Fruit fly (Drosophila melanogaster): Measurements from ENCODE around the gene TyrR.

TyrR gene

dm6 chr3R:17809014-17809413, 46.0 kb upstream of the TyrR start, which contains the start of gene Odj (continued):
- TF ChIP-seq prd (optimal IDR thresholded peaks at IDR 0.05) (no peak), prd (GFP tag; IDR thresholded peaks at IDR 0.05) (no peak), Sox102F (GFP tag; optimal IDR thresholded peaks at IDR 0.05) (no peak), pros (GFP tag; optimal IDR thresholded peaks at IDR 0.05) (no peak), CG3726 (GFP tag; IDR thresholded peaks at IDR 0.05) (no peak), lab (GFP tag; optimal IDR thresholded peaks at IDR 0.05) (no peak), slp2 (GFP tag; optimal IDR thresholded peaks at IDR 0.05) (no peak), CG4328 (GFP tag; optimal IDR thresholded peaks at IDR 0.05) (no peak), CG34376 (GFP tag; optimal IDR thresholded peaks at IDR 0.05) (peak; percentile 24), CG13624 (GFP tag; optimal IDR thresholded peaks at IDR 0.05) (no peak), CG31224 (GFP tag; IDR thresholded peaks at IDR 0.05) (no peak), Gug (GFP tag; IDR thresholded peaks at IDR 0.05) (no peak), GATAe (GFP tag; conservative IDR thresholded peaks at IDR 0.05) (no peak), CG10209 (GFP tag; optimal IDR thresholded peaks at IDR 0.05) (no peak), gsb-n (tag; optimal IDR thresholded peaks at IDR 0.05) (no peak), CG2120 (GFP tag; optimal IDR thresholded peaks at IDR 0.05) (peak; percentile 35), CG11504 (tag; optimal IDR thresholded peaks at IDR 0.05) (no peak), Hsf (GFP tag; optimal IDR thresholded peaks at IDR 0.05) (peak; percentile 6), ac (GFP tag; optimal IDR thresholded peaks at IDR 0.05) (no peak), twi (tag; optimal IDR thresholded peaks at IDR 0.05) (no peak), wek (GFP tag; optimal IDR thresholded peaks at IDR 0.05) (no peak), sima (GFP tag; optimal IDR thresholded peaks at IDR 0.05) (no peak), CG6765 (GFP tag; optimal IDR thresholded peaks at IDR 0.05) (no peak), CG10543 (GFP tag; optimal IDR thresholded peaks at IDR 0.05) (no peak), ERR (GFP tag; optimal IDR thresholded peaks at IDR 0.05) (no peak), eve (GFP tag; optimal IDR thresholded peaks at IDR 0.05) (no peak), Abd-B (GFP tag; optimal IDR thresholded peaks at IDR 0.05) (no peak), jigr1 (GFP tag; IDR thresholded peaks at IDR 0.05) (no peak), Taf1 (GFP tag; IDR thresholded peaks at IDR 0.05) (no peak), CG31388 (GFP tag; optimal IDR thresholded peaks at IDR 0.05) (no peak), Nf-YA (GFP tag; IDR thresholded peaks at IDR 0.05) (no peak), wdn (GFP tag; IDR thresholded peaks at IDR 0.05) (no peak), CG2889 (GFP tag; IDR thresholded peaks at IDR 0.05) (no peak), CG3995 (GFP tag; optimal IDR thresholded peaks at IDR 0.05) (peak; percentile 86), tgo (GFP tag; IDR thresholded peaks at IDR 0.05) (no peak), unc-4 (GFP tag; IDR thresholded peaks at IDR 0.05; ENCODE audit: partially characterized antibody) (peak; percentile 97), h (optimal IDR thresholded peaks at IDR 0.05) (no peak), Bgb (GFP tag; IDR thresholded peaks at IDR 0.05; ENCODE audit: partially characterized antibody) (peak; percentile 94), CG17612 (GFP tag; IDR thresholded peaks at IDR 0.05) (no peak), crc (GFP tag; optimal IDR thresholded peaks at IDR 0.05) (no peak), ap (GFP tag; IDR thresholded peaks at IDR 0.05) (no peak), CG2875 (GFP tag; optimal IDR thresholded peaks at IDR 0.05) (no peak), CG9817 (tag; optimal IDR thresholded peaks at IDR 0.05) (no peak), ind (GFP tag; optimal IDR thresholded peaks at IDR 0.05) (no peak), CG15479 (GFP tag; optimal IDR thresholded peaks at IDR 0.05) (no peak), CG12299 (tag; optimal IDR thresholded peaks at IDR 0.05) (no peak), Ets97D (GFP tag; optimal IDR thresholded peaks at IDR 0.05) (peak; percentile 11), CG9437 (GFP tag; optimal IDR thresholded peaks at IDR 0.05) (no peak), NFAT (GFP tag; IDR thresholded peaks at IDR 0.05) (peak; percentile 25; the same call in 1 of the 2 replicates), tin (GFP tag; optimal IDR thresholded peaks at IDR 0.05) (no peak), maf-S (GFP tag; optimal IDR thresholded peaks at IDR 0.05) (no peak), Oaz (GFP tag; IDR thresholded peaks at IDR 0.05) (no peak), usp (GFP tag; optimal IDR thresholded peaks at IDR 0.05) (no peak)

All from whole organism, embryonic.